Worm (Caenorhabditis elegans): ENCODE measurements around the gene dos-3.

DNA sequence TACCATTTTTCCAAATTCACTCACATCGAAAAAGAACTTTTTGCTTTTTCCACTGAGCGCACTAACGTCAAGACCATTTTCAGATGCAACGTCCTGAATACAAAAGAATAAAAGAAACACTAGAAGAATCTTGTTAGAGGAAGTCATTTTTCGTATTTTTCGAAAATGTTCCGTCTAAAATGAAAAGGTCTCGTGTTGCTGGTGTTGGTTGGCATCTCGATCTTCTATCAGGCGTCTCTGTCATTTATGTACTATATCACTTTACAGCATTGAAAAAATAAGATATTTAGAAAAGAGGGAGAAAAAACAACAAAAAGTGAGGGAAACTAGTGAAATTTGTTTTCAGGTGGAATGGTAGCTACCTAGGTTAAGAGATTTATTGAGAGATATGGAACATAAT, 1.8 kb upstream of the dos-3 start, which contains the start of gene K02F3.9:
- TF ChIP-seq ama-1 (optimal IDR thresholded peaks at IDR 0.05) (no peak), flt-1 (GFP tag; IDR thresholded peaks at IDR 0.05) (no peak), scrt-1 (GFP tag; IDR thresholded peaks at IDR 0.05) (no peak), pes-1 (GFP tag; IDR thresholded peaks at IDR 0.05) (no peak), F13C5.2 (tag; optimal IDR thresholded peaks at IDR 0.05) (no peak)
